Worm (Caenorhabditis elegans): ENCODE data around the gene cest-2.1.

Gene cest-2.1

DNA sequence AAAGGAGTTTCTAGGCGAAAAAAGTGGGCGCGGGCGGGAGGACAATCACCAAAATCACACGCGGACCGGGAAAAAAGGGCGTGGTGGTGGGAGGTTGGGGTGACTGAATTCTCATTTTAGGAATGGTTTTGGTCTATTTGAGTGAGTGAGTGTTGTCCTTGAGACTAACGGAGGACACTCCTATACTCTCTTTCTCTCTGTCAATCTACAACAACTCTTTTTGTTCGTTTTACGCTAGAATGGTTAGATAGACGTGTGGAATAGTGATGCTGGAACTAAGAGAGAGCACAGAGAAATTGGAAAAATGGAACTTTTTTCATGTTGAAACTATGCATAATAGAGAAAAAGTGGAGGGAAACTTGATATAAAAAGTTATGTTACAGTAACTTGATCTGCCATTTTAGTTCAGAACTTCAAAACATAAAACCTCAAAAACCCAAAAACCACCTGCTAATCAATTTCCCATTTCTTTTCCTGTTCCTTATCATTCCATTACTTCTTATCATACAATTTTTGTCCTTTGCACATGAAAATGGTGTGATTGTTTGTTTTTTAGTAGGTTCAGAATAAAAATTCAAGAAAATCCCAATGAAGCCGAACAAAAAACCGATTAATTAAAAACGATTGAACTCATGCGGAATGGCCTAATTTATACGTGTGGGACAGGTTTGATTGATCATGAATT, 36.4 kb downstream of the cest-2.1 start:
- TF ChIP-seq elt-2 (tag; optimal IDR thresholded peaks at IDR 0.05): peak; percentile 75
- TF ChIP-seq che-1 (tag; optimal IDR thresholded peaks at IDR 0.05): no peak
- TF ChIP-seq nhr-11 (tag; optimal IDR thresholded peaks at IDR 0.05): no peak

DNA sequence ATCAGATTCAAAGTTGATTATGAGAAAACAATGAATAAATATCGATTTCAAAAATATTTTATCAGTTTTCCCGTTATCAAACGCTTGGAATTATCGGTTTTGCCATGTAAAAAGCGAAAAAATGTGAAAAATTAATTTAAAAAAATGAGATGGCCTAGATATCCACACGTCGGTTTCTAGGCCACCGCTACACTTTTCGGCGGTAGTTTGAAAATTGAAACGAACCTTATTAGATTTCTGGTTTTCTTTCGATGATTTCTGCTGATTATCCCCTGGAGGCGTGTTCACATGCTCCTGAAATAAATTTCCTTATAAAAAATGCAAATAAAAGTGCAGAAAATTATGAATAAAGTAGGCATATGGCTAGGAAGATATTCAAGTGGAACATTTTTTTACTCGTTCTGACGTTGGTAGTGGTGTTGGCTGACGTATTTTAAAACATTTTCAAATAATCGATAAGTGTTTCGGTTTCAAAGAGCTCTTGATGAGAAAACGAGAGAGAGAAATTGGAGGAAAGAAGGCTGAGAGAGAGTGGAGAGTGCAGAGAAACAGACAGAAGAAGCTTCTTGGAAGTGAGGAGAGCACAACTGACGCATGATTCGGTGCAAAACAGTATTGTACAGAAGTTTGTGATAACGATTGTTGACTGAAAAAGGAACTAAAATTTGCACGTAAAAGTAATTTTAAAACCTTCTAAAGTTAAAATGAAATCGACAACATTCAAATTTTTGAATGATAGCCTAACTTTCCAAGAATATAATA, 38.1 kb downstream of the cest-2.1 start:
- TF ChIP-seq elt-4 (tag; optimal IDR thresholded peaks at IDR 0.05) (no peak), ceh-14 (tag; optimal IDR thresholded peaks at IDR 0.05) (no peak), ttx-3 (tag; optimal IDR thresholded peaks at IDR 0.05) (no peak), zip-5 (tag; optimal IDR thresholded peaks at IDR 0.05) (peak; percentile 2), gmeb-2 (tag; optimal IDR thresholded peaks at IDR 0.05) (no peak), ets-4 (tag; optimal IDR thresholded peaks at IDR 0.05) (no peak), odd-2 (tag; optimal IDR thresholded peaks at IDR 0.05) (no peak), nfya-1 (tag; optimal IDR thresholded peaks at IDR 0.05) (peak; percentile 4), C08G9.2 (tag; optimal IDR thresholded peaks at IDR 0.05) (peak; percentile 16), fkh-10 (GFP tag; optimal IDR thresholded peaks at IDR 0.05) (no peak), ztf-16 (tag; optimal IDR thresholded peaks at IDR 0.05) (no peak), hlh-13 (GFP tag; optimal IDR thresholded peaks at IDR 0.05) (no peak), che-1 (tag; optimal IDR thresholded peaks at IDR 0.05) (no peak), sox-4 (tag; optimal IDR thresholded peaks at IDR 0.05) (no peak), npax-4 (tag; optimal IDR thresholded peaks at IDR 0.05) (no peak), eyg-1 (tag; optimal IDR thresholded peaks at IDR 0.05) (no peak), ceh-6 (GFP tag; optimal IDR thresholded peaks at IDR 0.05) (no peak), ama-1 (optimal IDR thresholded peaks at IDR 0.05) (no peak), K02D7.2 (tag; optimal IDR thresholded peaks at IDR 0.05) (no peak), ceh-45 (GFP tag; IDR thresholded peaks at IDR 0.05) (no peak), unc-3 (GFP tag; conservative IDR thresholded peaks at IDR 0.05) (no peak), unc-3 (tag; optimal IDR thresholded peaks at IDR 0.05) (no peak), ceh-48 (tag; optimal IDR thresholded peaks at IDR 0.05) (peak; percentile 38), ceh-9 (tag; optimal IDR thresholded peaks at IDR 0.05) (no peak), pqm-1 (tag; optimal IDR thresholded peaks at IDR 0.05) (no peak), ceh-18 (tag; optimal IDR thresholded peaks at IDR 0.05) (no peak), Y22D7AL.16 (tag; optimal IDR thresholded peaks at IDR 0.05) (no peak), tbx-2 (tag; optimal IDR thresholded peaks at IDR 0.05) (peak; percentile 10), dmd-4 (tag; optimal IDR thresholded peaks at IDR 0.05; ENCODE audit: borderline replicate concordance) (no peak), lim-6 (tag; optimal IDR thresholded peaks at IDR 0.05) (no peak), ahr-1 (tag; optimal IDR thresholded peaks at IDR 0.05) (no peak), nhr-11 (tag; optimal IDR thresholded peaks at IDR 0.05) (no peak)

DNA sequence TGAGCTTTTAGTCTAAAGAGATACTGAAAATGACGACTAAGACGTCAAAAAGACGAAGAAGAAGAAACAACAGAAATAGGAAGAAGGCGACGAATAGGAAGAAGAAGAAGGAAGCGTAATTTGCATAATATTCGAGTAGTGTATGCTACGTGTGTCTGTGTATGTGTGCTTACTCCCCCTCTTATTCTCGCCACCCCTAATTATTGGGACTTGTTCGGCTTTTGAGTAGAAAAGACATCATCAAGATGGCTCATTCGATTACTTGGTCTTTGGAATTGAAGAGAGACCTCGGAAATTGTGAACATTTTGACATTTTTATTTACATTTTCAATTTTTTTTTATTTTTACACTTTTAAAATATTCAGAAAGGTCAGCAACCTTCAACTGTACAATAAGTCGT, 41.1 kb downstream of the cest-2.1 start:
- TF ChIP-seq lim-6 (tag; optimal IDR thresholded peaks at IDR 0.05) (no peak), unc-3 (GFP tag; conservative IDR thresholded peaks at IDR 0.05) (no peak), unc-3 (tag; optimal IDR thresholded peaks at IDR 0.05) (no peak), sox-2 (GFP tag; IDR thresholded peaks at IDR 0.05) (no peak), ceh-6 (GFP tag; optimal IDR thresholded peaks at IDR 0.05) (no peak), rnt-1 (tag; optimal IDR thresholded peaks at IDR 0.05) (no peak), pag-3 (tag; optimal IDR thresholded peaks at IDR 0.05; ENCODE audit: borderline replicate concordance) (no peak), madf-2 (tag; optimal IDR thresholded peaks at IDR 0.05) (no peak), dve-1 (tag; optimal IDR thresholded peaks at IDR 0.05) (no peak), ceh-24 (tag; optimal IDR thresholded peaks at IDR 0.05) (no peak), nhr-11 (tag; optimal IDR thresholded peaks at IDR 0.05) (no peak), unc-42 (tag; optimal IDR thresholded peaks at IDR 0.05) (peak; percentile 72), ttx-3 (tag; optimal IDR thresholded peaks at IDR 0.05) (peak; percentile 11)

Data from whole organism, late embryonic.